Fruit fly (Drosophila melanogaster): ENCODE results near the gene RpS27A.

RpS27A gene

dm6 chr2L:10458979-10459378 is 50.8 kb downstream of the RpS27A start:
- TF ChIP-seq CG14965 (GFP tag; optimal IDR thresholded peaks at IDR 0.05; ENCODE audit: borderline replicate concordance) (peak; percentile 88), Pdp1 (GFP tag; optimal IDR thresholded peaks at IDR 0.05) (no peak), CTCF (GFP tag; optimal IDR thresholded peaks at IDR 0.05) (peak; percentile 80), ERR (GFP tag; optimal IDR thresholded peaks at IDR 0.05) (no peak), z (GFP tag; IDR thresholded peaks at IDR 0.05) (no peak), CG10979 (tag; optimal IDR thresholded peaks at IDR 0.05) (peak; percentile 56), nerfin-2 (GFP tag; IDR thresholded peaks at IDR 0.05; ENCODE audit: partially characterized antibody) (no peak), Sox102F (GFP tag; optimal IDR thresholded peaks at IDR 0.05) (no peak)
